Worm (Caenorhabditis elegans): ENCODE measurements around the gene F53G2.12.

The F53G2.12 gene

ce11 chrII:2454822-2455221, 24.1 kb downstream of the F53G2.12 start:
- no peak for TF ChIP-seq ceh-82 (tag; optimal IDR thresholded peaks at IDR 0.05)
- no peak for TF ChIP-seq lin-15B (tag; optimal IDR thresholded peaks at IDR 0.05)
- no peak for TF ChIP-seq ceh-88 (GFP tag; IDR thresholded peaks at IDR 0.05)
- TF ChIP-seq hlh-17 (GFP tag; optimal IDR thresholded peaks at IDR 0.05; ENCODE audit: borderline replicate concordance), result no peak
- TF ChIP-seq vab-15 (tag; optimal IDR thresholded peaks at IDR 0.05), result no peak
- TF ChIP-seq swsn-7 (tag; optimal IDR thresholded peaks at IDR 0.05), result peak; percentile 39
- no peak for TF ChIP-seq alr-1 (tag; optimal IDR thresholded peaks at IDR 0.05; ENCODE audit: borderline replicate concordance)
- no peak for TF ChIP-seq unc-98 (GFP tag; IDR thresholded peaks at IDR 0.05)
- TF ChIP-seq snpc-4 (tag; optimal IDR thresholded peaks at IDR 0.05), result peak; percentile 10
- TF ChIP-seq ets-5 (GFP tag; IDR thresholded peaks at IDR 0.05), result no peak
- no peak for TF ChIP-seq elt-3 (tag; optimal IDR thresholded peaks at IDR 0.05)
- TF ChIP-seq nhr-47 (tag; optimal IDR thresholded peaks at IDR 0.05), result no peak
- no peak for TF ChIP-seq mdl-1 (tag; optimal IDR thresholded peaks at IDR 0.05)
- TF ChIP-seq Y116A8C.19 (tag; optimal IDR thresholded peaks at IDR 0.05; ENCODE audit: borderline replicate concordance), result no peak
- no peak for TF ChIP-seq ztf-11 (tag; optimal IDR thresholded peaks at IDR 0.05)
- no peak for TF ChIP-seq nhr-85 (tag)
- no peak for TF ChIP-seq unc-86 (tag; optimal IDR thresholded peaks at IDR 0.05)
- peak; percentile 17 for TF ChIP-seq skn-1 (tag; optimal IDR thresholded peaks at IDR 0.05)
- TF ChIP-seq lin-14 (GFP tag; optimal IDR thresholded peaks at IDR 0.05), result peak; percentile 54
- no peak for TF ChIP-seq mef-2 (tag; optimal IDR thresholded peaks at IDR 0.05)
- TF ChIP-seq nhr-90 (tag; optimal IDR thresholded peaks at IDR 0.05; ENCODE audit: poor library complexity), result peak; percentile 40
- TF ChIP-seq unc-62 (GFP tag; optimal IDR thresholded peaks at IDR 0.05), result no peak
- no peak for TF ChIP-seq blmp-1 (tag; optimal IDR thresholded peaks at IDR 0.05)
- TF ChIP-seq lir-3 (tag; optimal IDR thresholded peaks at IDR 0.05; ENCODE audit: poor library complexity), result no peak
- no peak for TF ChIP-seq mab-9 (GFP tag; IDR thresholded peaks at IDR 0.05)
- no peak for TF ChIP-seq ztf-4 (tag; optimal IDR thresholded peaks at IDR 0.05)
- TF ChIP-seq fkh-4 (tag; optimal IDR thresholded peaks at IDR 0.05; ENCODE audit: borderline replicate concordance), result no peak
- no peak for TF ChIP-seq efl-3 (GFP tag; optimal IDR thresholded peaks at IDR 0.05)
- TF ChIP-seq egl-27 (tag; optimal IDR thresholded peaks at IDR 0.05), result no peak
- TF ChIP-seq nhr-19 (GFP tag; conservative IDR thresholded peaks at IDR 0.05), result peak; percentile 13; the same call in 1 of the 2 replicates
- peak; percentile 28 for TF ChIP-seq zip-4 (GFP tag; optimal IDR thresholded peaks at IDR 0.05)
- no peak for TF ChIP-seq C04F5.9 (tag; optimal IDR thresholded peaks at IDR 0.05)
- no peak for TF ChIP-seq xbp-1 (tag; optimal IDR thresholded peaks at IDR 0.05)
- no peak for TF ChIP-seq C34B4.2 (tag; optimal IDR thresholded peaks at IDR 0.05)
- no peak for TF ChIP-seq egl-13 (tag; optimal IDR thresholded peaks at IDR 0.05)
- no peak for TF ChIP-seq dsc-1 (tag; optimal IDR thresholded peaks at IDR 0.05)
- TF ChIP-seq grh-1 (GFP tag; IDR thresholded peaks at IDR 0.05), result no peak
- no peak for TF ChIP-seq pax-3 (tag; optimal IDR thresholded peaks at IDR 0.05)
- TF ChIP-seq sox-4 (tag; optimal IDR thresholded peaks at IDR 0.05), result no peak
- peak; percentile 72 for TF ChIP-seq tbx-2 (tag; optimal IDR thresholded peaks at IDR 0.05)
- peak; percentile 49 for TF ChIP-seq nhr-20 (tag; optimal IDR thresholded peaks at IDR 0.05)
- TF ChIP-seq pqm-1 (tag; optimal IDR thresholded peaks at IDR 0.05), result no peak
- TF ChIP-seq ceh-63 (GFP tag; optimal IDR thresholded peaks at IDR 0.05), result no peak
- no peak for TF ChIP-seq nhr-237 (tag; optimal IDR thresholded peaks at IDR 0.05)
- TF ChIP-seq nhr-12 (tag; optimal IDR thresholded peaks at IDR 0.05), result no peak
- TF ChIP-seq hpl-2 (GFP tag; optimal IDR thresholded peaks at IDR 0.05), result no peak
- TF ChIP-seq aha-1 (tag; optimal IDR thresholded peaks at IDR 0.05), result no peak
- no peak for TF ChIP-seq aly-2 (tag; optimal IDR thresholded peaks at IDR 0.05)
- TF ChIP-seq fos-1 (tag; optimal IDR thresholded peaks at IDR 0.05), result no peak
- no peak for TF ChIP-seq ces-1 (GFP tag; optimal IDR thresholded peaks at IDR 0.05)
- TF ChIP-seq efl-1 (optimal IDR thresholded peaks at IDR 0.05), result peak; percentile 35 to 52
- peak; percentile 9 to 92 for TF ChIP-seq efl-1 (GFP tag; optimal IDR thresholded peaks at IDR 0.05 in 1 of 2)
- TF ChIP-seq ama-1 (optimal IDR thresholded peaks at IDR 0.05), result no peak
- TF ChIP-seq nhr-84 (tag; optimal IDR thresholded peaks at IDR 0.05), result no peak

Data from whole organism, L1 larva.